Worm (Caenorhabditis elegans): ENCODE results near the gene R05A10.6.

DNA sequence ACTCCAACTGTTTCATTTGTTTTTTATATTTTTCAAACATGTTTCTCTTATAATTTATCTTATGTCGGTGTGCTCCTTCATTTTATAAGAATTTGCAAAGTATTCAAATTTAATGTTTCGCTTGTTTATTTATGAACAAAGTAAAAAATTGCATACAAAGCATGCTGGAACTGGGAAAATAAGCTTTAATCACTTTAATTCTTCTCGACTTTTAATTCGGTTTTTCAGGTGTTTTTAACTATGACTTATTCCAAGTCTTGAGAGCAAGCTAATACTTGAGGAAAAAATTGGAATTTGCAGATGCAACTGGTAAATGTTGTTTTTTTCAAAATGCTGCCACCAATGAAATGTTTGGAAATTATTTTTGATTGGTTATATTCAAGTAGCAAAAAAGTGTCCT lies 33.8 kb upstream of the R05A10.6 start, which contains the start of gene srz-59:
- no peak for TF ChIP-seq aly-2 (tag; optimal IDR thresholded peaks at IDR 0.05)
- TF ChIP-seq fos-1 (tag; optimal IDR thresholded peaks at IDR 0.05): no peak
- TF ChIP-seq lir-3 (tag; optimal IDR thresholded peaks at IDR 0.05): no peak
